Fruit fly (Drosophila melanogaster): ENCODE data around the gene Pkcdelta.
A peak's percentile ranks its signal among the peaks of the same experiment; 100 is the strongest.

Gene Pkcdelta

dm6 chrX:12462936-12463558 lies 31.0 kb downstream of the Pkcdelta start, which contains the start of the genes Rab40 and CG42258 (continued):
- TF ChIP-seq grau (tag; optimal IDR thresholded peaks at IDR 0.05) (peak; percentile 33), dimm (GFP tag; IDR thresholded peaks at IDR 0.05) (no peak), stwl (tag; optimal IDR thresholded peaks at IDR 0.05) (peak; percentile 63), Lpt (GFP tag; optimal IDR thresholded peaks at IDR 0.05) (no peak), pan (optimal IDR thresholded peaks at IDR 0.05) (no peak), pan (GFP tag; optimal IDR thresholded peaks at IDR 0.05 in 1 of 2, IDR thresholded peaks at IDR 0.05 in 1 of 2) (peak in 1 of 2 experiments; percentile 47), CG4707 (GFP tag; optimal IDR thresholded peaks at IDR 0.05) (no peak), HLHmδ (GFP tag; optimal IDR thresholded peaks at IDR 0.05) (no peak), CG8290 (GFP tag; optimal IDR thresholded peaks at IDR 0.05) (peak; percentile 25), CG8290 (tag; optimal IDR thresholded peaks at IDR 0.05) (peak in 1 of 2 experiments; percentile 56), Stat92E (GFP tag; optimal IDR thresholded peaks at IDR 0.05) (no peak), CG8388 (GFP tag; optimal IDR thresholded peaks at IDR 0.05) (peak; percentile 3), CG9727 (GFP tag; optimal IDR thresholded peaks at IDR 0.05) (peak; percentile 63), NFAT (GFP tag; IDR thresholded peaks at IDR 0.05) (peak; percentile 45), CG32532 (GFP tag; IDR thresholded peaks at IDR 0.05) (peak; percentile 47), CG4854 (GFP tag; optimal IDR thresholded peaks at IDR 0.05) (no peak), CG34422 (GFP tag; IDR thresholded peaks at IDR 0.05) (no peak), CG8359 (GFP tag; optimal IDR thresholded peaks at IDR 0.05; ENCODE audit: borderline replicate concordance) (no peak), CG8765 (GFP tag; IDR thresholded peaks at IDR 0.05) (no peak), CG9215 (GFP tag; IDR thresholded peaks at IDR 0.05) (peak; percentile 48; the same call in 1 of the 2 replicates), gro (GFP tag; optimal IDR thresholded peaks at IDR 0.05) (no peak), esg (GFP tag; conservative IDR thresholded peaks at IDR 0.05) (0 out of 2 replicates have a peak, but pooled peaks have one; percentile 12), CG8089 (GFP tag; optimal IDR thresholded peaks at IDR 0.05) (peak; percentile 17), Aef1 (GFP tag; IDR thresholded peaks at IDR 0.05) (no peak), D19B (GFP tag; optimal IDR thresholded peaks at IDR 0.05) (no peak), Deaf1 (tag; optimal IDR thresholded peaks at IDR 0.05) (no peak), vvl (GFP tag; IDR thresholded peaks at IDR 0.05) (peak; percentile 34; the same call in 1 of the 2 replicates), Chrac-16 (GFP tag; optimal IDR thresholded peaks at IDR 0.05) (peak; percentile 55), pzg (GFP tag; optimal IDR thresholded peaks at IDR 0.05) (peak; percentile 42), CHES-1-like (GFP tag; optimal IDR thresholded peaks at IDR 0.05) (no peak), sima (GFP tag; optimal IDR thresholded peaks at IDR 0.05) (no peak), klu (GFP tag; IDR thresholded peaks at IDR 0.05) (peak; percentile 23; the same call in 1 of the 2 replicates), dysf (GFP tag; IDR thresholded peaks at IDR 0.05) (peak; percentile 50; the same call in 1 of the 3 replicates), sc (optimal IDR thresholded peaks at IDR 0.05) (no peak), sc (GFP tag; optimal IDR thresholded peaks at IDR 0.05) (no peak), Camta (GFP tag; optimal IDR thresholded peaks at IDR 0.05) (peak; percentile 10), CG5245 (GFP tag; optimal IDR thresholded peaks at IDR 0.05) (peak; percentile 21), CG7556 (GFP tag; optimal IDR thresholded peaks at IDR 0.05) (peak; percentile 25), Myb (GFP tag; optimal IDR thresholded peaks at IDR 0.05) (peak; percentile 24), CG2875 (GFP tag; optimal IDR thresholded peaks at IDR 0.05) (no peak), sim (GFP tag; IDR thresholded peaks at IDR 0.05) (no peak), fd102C (GFP tag; optimal IDR thresholded peaks at IDR 0.05) (no peak), Ptx1 (GFP tag; IDR thresholded peaks at IDR 0.05) (no peak), Ets65A (GFP tag) (peak; percentile 82), Hr78 (GFP tag; optimal IDR thresholded peaks at IDR 0.05) (no peak), Nf-YC (tag; optimal IDR thresholded peaks at IDR 0.05) (peak; percentile 31), CG2678 (tag; optimal IDR thresholded peaks at IDR 0.05) (peak; percentile 35), sd (tag; optimal IDR thresholded peaks at IDR 0.05) (no peak), CG10147 (GFP tag; optimal IDR thresholded peaks at IDR 0.05) (no peak), tna (GFP tag; IDR thresholded peaks at IDR 0.05; ENCODE audit: partially characterized antibody) (no peak), lbe (GFP tag; optimal IDR thresholded peaks at IDR 0.05) (peak; percentile 40)
